Worm (Caenorhabditis elegans): ENCODE results near the gene R05D3.3.

The R05D3.3 gene

ce11 chrIII:8320183-8320582 lies 43.6 kb upstream of the R05D3.3 start, which contains the start of gene F10E9.10:
Gene F10E9.10 (minus strand): TSS chrIII:8320283.
- TF ChIP-seq fax-1 (tag; optimal IDR thresholded peaks at IDR 0.05) (no peak), rnt-1 (tag; optimal IDR thresholded peaks at IDR 0.05) (no peak), madf-2 (tag; optimal IDR thresholded peaks at IDR 0.05) (no peak), K02D7.2 (tag; optimal IDR thresholded peaks at IDR 0.05) (no peak), che-1 (tag; optimal IDR thresholded peaks at IDR 0.05) (no peak), nhr-232 (tag; optimal IDR thresholded peaks at IDR 0.05) (no peak), ztf-16 (tag; optimal IDR thresholded peaks at IDR 0.05) (no peak), ceh-30 (tag; optimal IDR thresholded peaks at IDR 0.05) (no peak), ceh-48 (tag; optimal IDR thresholded peaks at IDR 0.05) (no peak)

- TF ChIP-seq ceh-22 (tag; optimal IDR thresholded peaks at IDR 0.05) = no peak
- no peak for TF ChIP-seq ceh-30 (tag; optimal IDR thresholded peaks at IDR 0.05)
- no peak for TF ChIP-seq hlh-8 (tag; optimal IDR thresholded peaks at IDR 0.05)
Measured at ce11 chrIII:8321225-8321624, 42.6 kb upstream of the R05D3.3 start.

- TF ChIP-seq ztf-16 (tag; optimal IDR thresholded peaks at IDR 0.05) (no peak), unc-3 (GFP tag; conservative IDR thresholded peaks at IDR 0.05) (no peak), unc-3 (tag; optimal IDR thresholded peaks at IDR 0.05) (no peak), pqm-1 (tag; optimal IDR thresholded peaks at IDR 0.05) (no peak), ceh-19 (GFP tag; optimal IDR thresholded peaks at IDR 0.05) (no peak), npax-4 (tag; optimal IDR thresholded peaks at IDR 0.05) (no peak), dve-1 (tag; optimal IDR thresholded peaks at IDR 0.05) (no peak), odd-2 (tag; optimal IDR thresholded peaks at IDR 0.05) (no peak), sdc-2 (tag; optimal IDR thresholded peaks at IDR 0.05) (no peak), pag-3 (tag; optimal IDR thresholded peaks at IDR 0.05; ENCODE audit: borderline replicate concordance) (no peak), hlh-13 (GFP tag; optimal IDR thresholded peaks at IDR 0.05) (no peak), nhr-11 (tag; optimal IDR thresholded peaks at IDR 0.05) (no peak), hlh-6 (tag; optimal IDR thresholded peaks at IDR 0.05) (no peak)
Measured at ce11 chrIII:8322645-8323213, 41.1 kb upstream of the R05D3.3 start, which contains the start of gene F10E9.1. Gene F10E9.1 (plus strand): TSS chrIII:8323163.

- no peak for TF ChIP-seq hlh-13 (GFP tag; optimal IDR thresholded peaks at IDR 0.05)
- TF ChIP-seq unc-55 (GFP tag; optimal IDR thresholded peaks at IDR 0.05) = no peak
- no peak for TF ChIP-seq ceh-31 (tag; optimal IDR thresholded peaks at IDR 0.05)
- no peak for TF ChIP-seq unc-42 (tag; optimal IDR thresholded peaks at IDR 0.05)
- TF ChIP-seq pax-1 (tag; optimal IDR thresholded peaks at IDR 0.05) = no peak
- TF ChIP-seq hlh-15 (tag; optimal IDR thresholded peaks at IDR 0.05) = no peak
- no peak for TF ChIP-seq ceh-2 (tag; optimal IDR thresholded peaks at IDR 0.05)
- TF ChIP-seq ama-1 (optimal IDR thresholded peaks at IDR 0.05) = no peak
- no peak for TF ChIP-seq fkh-6 (tag; optimal IDR thresholded peaks at IDR 0.05)
- TF ChIP-seq C08G9.2 (tag; optimal IDR thresholded peaks at IDR 0.05) = no peak
Measured at ce11 chrIII:8324412-8324811, 39.4 kb upstream of the R05D3.3 start, which contains the start of gene F10E9.12. Gene F10E9.12 (plus strand): TSS chrIII:8324542.

ce11 chrIII:8325574-8326513 lies 38.0 kb upstream of the R05D3.3 start, which contains the start of gene ZC262.13:
Gene ZC262.13 (plus strand): TSS chrIII:8326214.
- TF ChIP-seq che-1 (tag; optimal IDR thresholded peaks at IDR 0.05) (no peak), ceh-45 (GFP tag; IDR thresholded peaks at IDR 0.05) (no peak), syd-9 (tag; optimal IDR thresholded peaks at IDR 0.05) (no peak), ceh-31 (tag; optimal IDR thresholded peaks at IDR 0.05) (no peak), dve-1 (tag; optimal IDR thresholded peaks at IDR 0.05) (no peak), sox-2 (GFP tag; IDR thresholded peaks at IDR 0.05) (no peak), C38D4.7 (GFP tag; optimal IDR thresholded peaks at IDR 0.05) (no peak), fkh-10 (GFP tag; optimal IDR thresholded peaks at IDR 0.05) (no peak), Y22D7AL.16 (tag; optimal IDR thresholded peaks at IDR 0.05) (no peak), elt-4 (tag; optimal IDR thresholded peaks at IDR 0.05) (no peak), hlh-8 (tag; optimal IDR thresholded peaks at IDR 0.05) (no peak)
